Worm (Caenorhabditis elegans) whole organism, L4 larva: Measurements from ENCODE around the gene dpr-1.

Experiments
- aly-2 ChIP-seq: sonication (generic microtip); optimal IDR thresholded peaks from 2 replicates; lab custom pipeline; 2018; ENCODE audit warnings: missing biosample characterization, missing genetic modification characterization
- ama-1 ChIP-seq: fragments of 150-350 bp; optimal IDR thresholded peaks from 2 replicates; lab custom pipeline; 2014; ENCODE audit warnings: inconsistent platforms, mixed read lengths
- fos-1 ChIP-seq: fragments of 150-350 bp; optimal IDR thresholded peaks from 2 replicates; lab custom pipeline; 2014; ENCODE audit warnings: missing biosample characterization, missing genetic modification characterization
- hmg-1.1 ChIP-seq: fragments of 200-800 bp; sonication (Bioruptor generic); IDR thresholded peaks from 2 replicates; pipeline ENCODE4 v1.3.6; 2022; ENCODE audit warnings: missing genetic modification reagents, missing genetic modification characterization, missing compliant biosample characterization
- lir-3 ChIP-seq: sonication (generic microtip); optimal IDR thresholded peaks from 2 replicates; lab custom pipeline; 2016; ENCODE audit warnings: mild to moderate bottlenecking, missing genetic modification characterization, missing compliant biosample characterization
- lsy-2 ChIP-seq, 2 experiments: fragments of 150-350 bp in 1 of 2; sonication (generic microtip) in 1 of 2; optimal IDR thresholded peaks; 2 replicates each; lab custom pipeline; 2014 to 2017; ENCODE audit warnings: missing biosample characterization in 2 of 2, missing genetic modification characterization in 2 of 2
- nhr-10 ChIP-seq: fragments of 150-350 bp; optimal IDR thresholded peaks from 2 replicates; lab custom pipeline; 2014; ENCODE audit warnings: missing biosample characterization, missing genetic modification characterization
- nhr-11 ChIP-seq: fragments of 150-350 bp; optimal IDR thresholded peaks from 2 replicates; lab custom pipeline; 2014; ENCODE audit warnings: missing biosample characterization, missing genetic modification characterization
- nhr-237 ChIP-seq: sonication (generic microtip); optimal IDR thresholded peaks from 2 replicates; lab custom pipeline; 2017; ENCODE audit warnings: missing biosample characterization, missing genetic modification characterization
- nhr-28 ChIP-seq: fragments of 150-350 bp; optimal IDR thresholded peaks from 2 replicates; lab custom pipeline; 2014; ENCODE audit warnings: missing biosample characterization, missing genetic modification characterization
- nhr-42 ChIP-seq: fragments of 200-800 bp; sonication (Bioruptor generic); IDR thresholded peaks from 2 replicates; pipeline ENCODE4 v1.3.6; 2022; ENCODE audit warnings: missing genetic modification characterization, missing compliant biosample characterization
- snpc-4 ChIP-seq: fragments of 150-350 bp; optimal IDR thresholded peaks from 2 replicates; lab custom pipeline; 2014; ENCODE audit warnings: missing biosample characterization, missing genetic modification characterization
- vab-7 ChIP-seq: fragments of 200-800 bp; sonication (Bioruptor generic); IDR thresholded peaks from 2 replicates; pipeline ENCODE4 v1.3.6; 2022; ENCODE audit warnings: missing genetic modification reagents, missing genetic modification characterization, missing compliant biosample characterization
- ztf-11 ChIP-seq: fragments of 150-350 bp; optimal IDR thresholded peaks from 2 replicates; lab custom pipeline; 2014; ENCODE audit warnings: missing biosample characterization, missing genetic modification characterization

DNA sequence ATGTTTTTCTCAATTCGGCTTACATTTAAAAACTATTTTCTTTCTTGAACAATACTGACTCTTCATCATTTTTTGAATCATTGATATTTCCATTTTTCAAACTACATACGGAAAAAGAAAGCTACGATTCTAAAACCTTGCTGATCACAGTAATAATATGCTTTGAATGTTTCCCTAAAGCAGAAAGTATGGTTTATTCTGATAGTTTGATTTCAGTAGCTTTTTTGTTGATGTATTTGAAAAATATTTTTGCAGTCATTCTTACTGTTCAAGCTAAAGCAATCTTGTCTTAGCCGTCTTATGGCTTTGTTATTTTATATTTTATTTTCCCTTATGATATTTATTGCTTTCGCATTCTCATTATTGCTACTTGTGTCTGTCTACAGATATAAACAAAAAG is 12.5 kb downstream of the dpr-1 start, which contains the start of gene srxa-13:
- TF ChIP-seq nhr-28 (tag; lab: Kevin White, UChicago) (no peak), nhr-237 (tag; lab: Kevin White, UChicago) (no peak), hmg-1.1 (GFP tag; lab: Robert Waterston, UW) (no peak), vab-7 (no peak), ztf-11 (no peak), aly-2 (no peak), nhr-42 (GFP tag; lab: Robert Waterston, UW) (no peak), lir-3 (tag; lab: Kevin White, UChicago) (no peak), snpc-4 (tag; lab: Kevin White, UChicago) (no peak), lsy-2 (tag; optimal IDR thresholded peaks at IDR 0.05; lab: Kevin White, UChicago) (no peak), nhr-11 (tag; lab: Kevin White, UChicago) (no peak), nhr-10 (tag; lab: Kevin White, UChicago) (no peak), ama-1 (lab: Kevin White, UChicago) (no peak), fos-1 (tag; lab: Kevin White, UChicago) (no peak)
